Fruit fly (Drosophila melanogaster): ENCODE data around the gene CtIP.

DNA sequence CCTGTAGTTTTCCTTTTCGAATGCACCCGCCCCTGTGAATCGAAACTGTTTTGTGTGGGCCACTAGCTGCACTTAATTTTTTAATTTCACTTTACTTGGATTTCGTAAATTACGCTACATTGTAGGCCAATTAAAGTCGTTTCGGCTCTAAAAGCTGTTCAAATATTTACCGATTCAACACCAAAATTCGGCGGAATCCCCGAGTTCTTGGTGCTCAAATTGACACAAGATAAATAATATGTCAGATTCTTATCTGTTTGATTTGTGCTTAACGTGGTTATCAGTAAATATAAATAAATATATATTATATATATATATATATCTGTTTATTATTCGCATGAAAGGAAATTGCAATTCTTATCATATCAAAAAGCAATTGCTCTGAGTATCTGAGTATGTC is 11.9 kb downstream of the CtIP start:
- TF ChIP-seq Med (GFP tag): peak; percentile 77
- TF ChIP-seq sqz (GFP tag; optimal IDR thresholded peaks at IDR 0.05): no peak
- TF ChIP-seq CG8290 (GFP tag; optimal IDR thresholded peaks at IDR 0.05): no peak
- TF ChIP-seq CG8290 (tag; optimal IDR thresholded peaks at IDR 0.05): peak in 1 of 2 experiments; percentile 72
- TF ChIP-seq danr (GFP tag; IDR thresholded peaks at IDR 0.05): no peak
